Worm (Caenorhabditis elegans) whole organism, dauer: Measurements from ENCODE around the gene mtch-1.

Experiments used
- unc-62 ChIP-seq: sonication (generic microtip); optimal IDR thresholded peaks from 2 replicates; lab custom pipeline; 2017; ENCODE audit warnings: missing biosample characterization, missing genetic modification reagents, missing genetic modification characterization

Gene mtch-1

DNA sequence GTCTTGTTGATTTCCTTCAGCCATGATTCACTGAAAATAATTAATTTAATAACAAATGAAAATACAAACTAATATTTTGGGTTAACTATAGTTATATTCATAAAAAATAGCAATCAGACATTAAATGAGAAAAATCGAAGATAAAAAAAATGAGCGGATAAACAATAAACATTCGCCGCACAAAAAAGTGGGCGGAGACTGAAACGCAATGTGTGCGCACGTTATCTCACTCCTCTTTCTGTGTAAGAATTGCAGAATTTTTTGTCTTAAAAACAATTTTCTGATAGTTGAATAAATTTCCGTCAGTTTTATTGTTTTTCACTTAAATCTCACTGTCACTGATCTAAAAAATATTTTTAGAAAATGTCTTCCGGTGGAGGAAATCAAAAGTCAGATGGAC lies at the start of gene mtch-1, which contains the start of gene rpb-4:
Gene mtch-1 (minus strand): TSS at position 24 of the 400 bp plus-strand sequence.
Gene rpb-4 (plus strand): TSS at position 353 of the 400 bp plus-strand sequence.
- TF ChIP-seq unc-62, result no peak

DNA sequence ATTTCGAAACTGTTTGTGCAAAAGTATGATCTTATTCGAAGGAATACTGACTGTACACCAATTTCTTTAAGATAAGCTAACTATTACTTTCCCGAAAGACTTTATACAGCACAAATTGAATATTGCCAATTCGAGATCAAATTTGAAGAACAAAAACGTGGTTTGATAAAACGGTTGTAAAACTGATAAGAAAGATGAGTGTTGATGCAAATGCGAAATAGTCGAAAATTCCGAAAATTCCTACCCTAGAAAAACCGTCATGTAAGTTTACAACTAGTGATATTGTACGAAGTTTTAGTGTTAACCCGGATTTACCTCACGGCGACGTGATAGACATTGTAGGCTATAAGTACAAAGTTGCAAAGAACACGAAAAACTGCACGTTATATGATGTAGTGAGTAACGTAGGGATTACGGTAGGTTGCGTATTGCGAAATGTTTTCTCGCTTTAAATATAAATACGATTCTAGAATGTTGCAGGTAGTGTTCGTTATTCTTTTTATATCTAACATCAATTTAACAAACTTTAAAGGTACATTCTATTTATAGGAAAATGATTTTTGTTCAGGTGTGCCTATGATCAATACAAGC lies 46.9 kb upstream of the mtch-1 start:
- TF ChIP-seq unc-62, result no peak

DNA sequence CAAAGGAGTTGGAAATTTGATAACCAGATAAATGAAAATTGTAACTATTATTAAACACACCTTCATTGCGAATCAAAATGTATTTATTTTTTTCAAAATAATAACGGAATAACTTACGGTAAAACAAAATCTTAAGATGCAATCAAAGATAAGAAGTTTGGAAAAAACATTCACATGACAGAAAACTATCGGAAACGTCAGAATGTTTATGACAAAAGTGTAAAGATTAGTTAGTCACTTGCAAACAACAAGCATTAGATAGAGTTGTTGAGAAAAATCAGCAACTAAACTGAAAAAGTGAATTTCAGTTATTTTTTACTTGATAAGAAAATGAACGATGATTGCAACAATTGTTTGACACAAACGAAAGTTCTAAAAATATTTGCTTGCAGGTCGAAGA lies 46.2 kb upstream of the mtch-1 start:
- no peak for TF ChIP-seq unc-62

DNA sequence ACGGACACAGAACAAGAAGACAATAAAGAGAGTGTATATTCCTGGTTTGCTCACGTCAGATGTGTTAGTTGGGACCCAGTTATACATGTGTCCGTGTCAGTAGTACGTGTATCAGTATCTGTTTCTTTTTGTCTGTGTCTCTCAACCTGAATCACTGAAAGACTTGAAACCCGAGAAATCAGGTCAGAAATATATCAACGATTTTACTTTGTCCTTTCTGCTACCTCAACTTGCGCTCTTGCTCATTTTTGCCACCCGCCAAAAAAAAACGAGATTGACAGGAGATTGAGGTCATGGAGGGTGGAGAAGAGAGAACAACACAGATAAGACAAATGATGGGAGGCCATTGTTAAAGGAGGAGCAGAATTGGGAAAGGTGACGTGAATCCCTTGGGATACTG lies 45.6 kb upstream of the mtch-1 start:
- TF ChIP-seq unc-62, result no peak

DNA sequence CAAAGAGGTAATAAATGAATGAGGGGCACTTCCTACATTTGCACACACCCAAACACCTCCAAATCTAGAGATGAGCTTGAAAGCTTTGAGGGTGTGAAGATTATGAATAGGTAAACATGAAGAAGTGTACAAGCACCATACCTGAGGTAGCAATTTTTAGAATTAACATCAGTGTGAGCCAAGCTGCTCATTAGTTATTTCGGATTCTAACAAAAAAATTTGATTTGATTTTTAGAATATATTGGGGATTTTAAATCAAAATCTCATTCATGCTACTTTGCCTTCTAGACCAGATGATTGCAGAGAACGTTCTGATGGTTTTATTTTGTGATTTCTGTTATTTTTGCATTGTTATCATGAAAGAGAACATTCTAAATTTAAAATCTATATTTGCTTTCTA lies 39.8 kb upstream of the mtch-1 start:
- TF ChIP-seq unc-62, result no peak

DNA sequence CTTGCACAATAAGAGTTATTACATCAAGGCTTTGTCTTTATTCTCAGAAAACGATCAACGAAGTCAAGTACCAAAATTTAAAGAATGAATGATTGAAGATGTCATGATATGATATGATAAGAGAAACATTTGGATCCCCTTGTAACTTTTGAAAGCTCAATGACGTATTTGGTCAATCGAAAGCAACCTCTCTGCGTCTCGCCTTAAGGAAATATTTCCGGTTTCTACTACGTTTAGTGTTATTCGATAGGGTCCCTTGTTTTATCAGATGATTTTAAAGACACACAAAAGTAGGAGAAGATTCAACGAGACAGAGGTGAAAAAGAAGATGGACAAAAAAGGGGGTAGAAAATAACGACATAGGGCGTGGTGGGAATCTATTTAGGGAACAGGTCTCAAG lies 39.3 kb upstream of the mtch-1 start:
- TF ChIP-seq unc-62, result no peak

DNA sequence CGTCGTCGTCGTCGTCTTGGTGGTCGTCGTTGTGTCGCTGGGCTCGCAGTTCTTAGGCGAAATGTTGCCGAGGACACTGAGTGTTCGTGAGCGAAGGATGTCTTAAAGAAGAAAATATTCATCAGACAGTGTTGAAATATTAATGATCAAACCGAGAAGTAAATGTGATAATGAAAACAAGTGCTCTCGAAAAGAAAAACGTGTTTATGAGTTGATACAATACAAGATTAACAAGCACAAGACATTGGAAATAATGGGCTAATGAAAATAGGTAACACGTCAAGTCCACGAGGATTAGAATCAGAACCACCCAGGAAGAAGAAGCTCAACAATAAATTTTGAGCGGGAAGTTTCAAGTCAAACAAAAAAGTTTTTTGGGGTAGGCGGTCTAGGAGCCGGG lies 38.0 kb upstream of the mtch-1 start, which contains the start of gene K02A2.5:
Gene K02A2.5 (minus strand): TSS at position 101 of the 400 bp plus-strand sequence.
- TF ChIP-seq unc-62, result no peak

DNA sequence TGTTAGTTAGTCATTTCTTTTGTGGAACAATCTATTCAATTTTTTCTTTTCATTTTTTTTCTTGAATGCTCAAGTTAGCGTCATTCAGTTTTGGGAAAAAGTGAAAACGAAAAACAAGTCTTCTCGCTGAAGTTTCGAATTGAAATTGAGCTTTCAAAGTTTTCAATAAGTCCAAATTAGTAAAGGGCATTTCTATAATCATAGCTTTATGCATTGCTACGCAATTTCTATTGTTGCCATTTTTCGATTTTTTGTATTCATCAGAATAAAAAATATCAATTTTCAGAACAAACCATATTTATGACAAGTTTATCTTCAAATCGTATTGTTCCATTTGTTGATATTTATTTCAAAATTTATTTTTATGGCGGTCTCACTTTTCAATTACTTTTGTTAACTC lies 34.2 kb upstream of the mtch-1 start, which contains the start of gene srd-55:
Gene srd-55 (plus strand): TSS at position 301 of the 400 bp plus-strand sequence.
- TF ChIP-seq unc-62, result no peak

DNA sequence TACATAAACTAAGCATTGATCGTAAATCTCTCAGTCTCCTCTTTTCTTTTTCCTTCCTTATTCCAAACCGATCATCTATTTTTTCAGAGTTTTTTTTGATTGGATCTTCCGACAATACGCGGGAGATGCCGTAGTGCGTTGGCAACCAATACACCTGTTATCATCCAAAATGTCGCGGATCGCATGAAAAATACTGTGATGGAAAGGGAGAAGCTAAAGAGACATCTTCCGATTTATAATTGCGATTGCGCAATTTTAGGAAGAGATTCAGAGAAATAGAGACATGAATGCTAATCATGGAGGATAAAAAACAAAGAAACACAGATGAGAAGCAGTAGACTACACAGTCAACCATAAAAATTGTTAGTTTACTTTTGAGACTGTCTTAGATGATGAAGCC lies 32.5 kb upstream of the mtch-1 start:
- no peak for TF ChIP-seq unc-62

DNA sequence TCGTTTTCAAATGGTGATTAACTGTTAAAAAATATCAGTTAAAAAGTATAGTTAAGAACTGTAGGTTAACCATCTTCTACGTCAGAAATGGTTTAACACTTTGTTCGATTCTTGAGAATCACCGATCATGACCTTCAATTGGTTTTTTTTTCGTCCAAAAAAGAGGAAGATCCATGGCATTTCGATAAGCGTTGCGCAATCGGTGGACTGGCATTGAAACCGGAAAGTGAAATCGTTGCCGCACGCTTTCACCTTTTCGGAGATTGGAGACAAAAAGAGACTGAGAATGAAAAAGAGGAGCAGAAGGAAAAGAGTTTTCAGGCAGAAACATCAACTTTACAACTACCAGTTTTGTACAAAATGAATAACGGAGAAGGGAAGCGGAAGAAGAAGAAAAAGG lies 31.3 kb upstream of the mtch-1 start:
- TF ChIP-seq unc-62, result no peak

DNA sequence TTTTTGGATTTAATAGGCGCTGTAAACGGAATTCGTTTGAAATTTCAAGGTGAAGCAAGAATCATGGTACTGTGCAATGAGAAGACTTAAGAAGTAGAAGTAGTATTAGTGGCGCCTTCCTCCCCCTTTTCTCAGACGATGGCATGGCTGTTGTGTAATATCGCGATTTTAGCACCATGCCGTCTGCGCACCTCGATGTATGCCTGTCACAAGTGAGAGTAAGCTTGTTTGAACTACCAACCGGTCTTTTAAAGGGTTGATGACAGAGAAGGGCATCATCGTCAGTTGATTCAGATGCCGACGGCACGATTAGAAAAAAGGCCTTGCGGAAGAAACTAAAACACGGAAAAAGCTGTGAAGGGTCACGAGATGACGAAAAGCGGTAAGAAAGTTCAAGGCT lies 30.0 kb upstream of the mtch-1 start:
- no peak for TF ChIP-seq unc-62

DNA sequence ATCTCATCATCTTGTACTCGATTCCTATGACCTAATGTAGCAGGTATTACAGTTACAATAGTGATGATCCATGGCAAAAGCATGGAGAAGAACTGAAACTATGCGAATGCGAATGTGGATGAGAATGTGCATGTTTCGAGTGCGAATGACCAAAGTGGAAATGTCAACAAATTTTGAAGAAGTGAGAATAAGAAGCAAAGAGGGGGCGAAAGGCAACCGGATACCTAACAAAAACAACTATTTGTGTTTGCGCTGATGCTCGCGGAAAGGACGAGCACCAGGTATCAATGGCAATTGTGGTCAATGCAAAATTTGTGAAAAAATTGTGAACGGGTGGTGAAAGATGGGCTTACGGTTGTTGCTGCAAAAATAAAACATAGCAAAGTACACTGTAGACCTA lies 28.7 kb upstream of the mtch-1 start, which contains the start of gene nas-7:
Gene nas-7 (minus strand): TSS at position 101 of the 400 bp plus-strand sequence.
- TF ChIP-seq unc-62, result no peak

DNA sequence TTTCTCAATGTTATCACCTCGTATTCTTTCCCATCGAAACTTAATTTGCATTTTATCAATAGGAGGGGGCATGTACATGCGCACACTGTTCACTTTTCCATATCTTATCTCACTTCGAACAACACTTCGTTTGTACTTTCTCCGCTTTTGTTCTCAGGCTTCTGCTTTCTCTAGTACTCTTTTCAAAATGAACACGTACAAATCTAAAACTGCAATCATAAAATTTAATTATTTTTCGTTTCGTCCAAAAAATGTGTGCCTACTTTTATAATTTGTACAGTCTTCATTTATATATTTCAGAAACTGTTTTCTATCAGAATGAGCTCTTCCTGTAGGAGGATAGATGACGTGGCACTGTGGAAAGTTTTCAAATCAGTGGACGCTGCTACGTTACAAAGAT lies 24.7 kb upstream of the mtch-1 start, which contains the start of gene C07D10.1:
Gene C07D10.1 (plus strand): TSS at position 301 of the 400 bp plus-strand sequence.
- no peak for TF ChIP-seq unc-62

DNA sequence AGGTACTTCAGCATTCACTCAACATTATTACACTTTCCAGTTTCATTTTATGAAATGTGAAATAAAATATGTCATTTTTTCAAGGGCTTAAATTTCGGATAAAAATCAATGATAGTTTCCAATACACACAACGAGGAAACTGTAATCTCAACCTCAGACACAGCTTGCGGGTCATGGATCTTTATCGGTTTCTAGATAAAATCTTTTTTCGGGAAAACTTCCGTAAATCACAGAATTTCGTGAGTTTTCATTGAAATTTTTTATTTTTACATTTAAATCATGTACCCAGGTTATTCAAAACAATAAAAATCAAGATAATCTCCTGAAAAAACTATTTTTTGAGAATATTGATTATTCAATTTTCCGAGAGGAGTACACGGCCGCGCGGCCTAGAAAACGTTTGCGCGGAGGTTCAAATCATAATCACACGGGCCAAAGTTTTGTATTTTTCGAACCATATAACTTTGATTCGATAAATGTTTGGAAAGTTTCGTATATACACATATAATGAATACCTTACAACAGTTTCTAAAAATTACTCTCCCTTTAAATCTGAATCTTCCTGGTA lies 23.4 kb upstream of the mtch-1 start:
- no peak for TF ChIP-seq unc-62

DNA sequence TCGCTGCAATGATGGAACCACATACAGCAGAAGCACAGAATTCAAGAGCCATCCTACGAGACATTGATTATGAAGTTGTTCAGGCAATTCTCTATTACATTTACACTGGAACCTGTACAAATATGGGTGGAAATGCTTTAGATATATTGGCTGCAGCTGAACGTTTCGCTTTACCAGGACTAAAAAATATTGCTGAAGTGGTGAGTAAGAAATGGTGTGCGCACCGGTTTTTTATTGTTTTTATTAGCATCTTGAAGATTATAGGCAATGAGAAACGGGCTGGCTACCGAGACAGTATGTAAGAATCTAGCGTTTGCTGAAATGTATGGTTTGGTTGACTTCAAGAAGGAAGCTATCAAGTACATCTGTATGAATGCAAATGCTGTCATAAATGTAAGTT lies 22.1 kb upstream of the mtch-1 start:
- TF ChIP-seq unc-62, result no peak

DNA sequence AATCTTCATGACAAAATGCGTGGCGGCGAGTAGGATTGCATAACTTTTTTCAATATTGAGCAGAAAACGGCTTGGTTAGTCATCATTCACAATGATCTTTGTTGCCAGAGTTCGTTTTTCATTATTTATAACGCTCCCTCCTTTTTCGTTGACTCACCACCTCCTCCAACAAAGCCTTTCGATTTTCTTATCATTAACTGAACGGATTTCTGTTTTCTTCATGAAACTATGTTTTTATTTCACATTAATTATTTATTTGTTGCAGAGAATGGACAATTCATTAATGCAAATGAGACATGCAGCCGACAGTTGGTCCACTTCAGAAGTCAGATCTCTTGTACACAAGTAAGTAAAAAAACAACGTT lies 20.7 kb upstream of the mtch-1 start, which contains the start of gene bath-44:
Gene bath-44 (plus strand): TSS at position 266 of the 365 bp plus-strand sequence.
- no peak for TF ChIP-seq unc-62

DNA sequence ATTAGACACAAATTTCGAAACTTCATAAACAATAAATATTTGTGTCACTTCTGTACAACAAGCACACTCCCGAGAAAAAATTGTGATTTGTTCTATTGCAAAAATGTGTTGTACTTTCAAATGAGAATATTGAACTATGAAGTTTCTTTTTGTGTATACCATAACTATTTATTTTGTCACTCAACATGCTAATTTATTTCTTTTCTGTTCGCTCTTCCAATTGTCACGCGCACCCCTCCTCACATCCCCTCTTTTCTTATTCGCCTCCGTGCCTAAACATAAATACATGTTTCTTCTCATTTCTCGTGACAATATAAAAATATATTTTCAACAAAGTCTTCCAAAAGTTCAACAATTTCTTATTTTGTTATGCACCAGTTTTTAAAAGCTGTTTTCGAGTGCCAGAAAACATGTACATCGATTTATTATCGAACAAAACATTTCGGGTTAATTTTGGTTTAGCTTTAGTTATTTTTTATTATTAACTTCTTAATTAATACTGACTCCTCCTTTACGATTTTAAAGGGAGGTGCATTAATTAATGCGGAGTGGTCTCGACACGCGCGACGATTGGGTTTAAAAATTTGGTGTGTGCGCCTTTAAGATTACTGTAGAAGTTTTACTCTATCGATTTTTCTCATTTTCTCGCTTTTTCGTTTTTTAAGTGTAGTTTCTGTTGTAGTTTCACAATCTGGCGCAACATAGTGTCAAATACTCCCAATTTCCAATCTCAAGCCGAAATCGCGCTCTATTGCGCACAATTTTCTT lies 20.1 kb upstream of the mtch-1 start:
- no peak for TF ChIP-seq unc-62

DNA sequence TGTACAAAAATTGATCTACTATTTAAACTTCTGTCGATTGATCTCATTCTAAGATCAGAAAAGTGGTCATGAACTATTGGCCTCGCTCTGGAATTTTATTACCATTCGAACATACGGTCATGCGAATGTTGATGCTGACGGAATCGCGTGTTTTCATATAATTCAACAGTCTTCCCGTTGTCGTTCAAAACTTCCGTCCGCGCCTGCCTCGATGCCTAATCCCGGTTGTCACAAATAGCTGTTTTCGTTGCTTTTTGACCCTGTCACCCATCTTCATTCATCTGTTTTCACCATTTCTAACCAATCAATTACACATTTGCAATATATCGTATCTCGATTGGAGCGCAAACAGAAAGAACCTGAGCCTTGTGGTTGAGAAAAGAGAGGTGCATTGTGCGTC lies 19.4 kb upstream of the mtch-1 start:
- no peak for TF ChIP-seq unc-62
